Worm (Caenorhabditis elegans): ENCODE results near the gene knl-1.

The knl-1 gene

DNA sequence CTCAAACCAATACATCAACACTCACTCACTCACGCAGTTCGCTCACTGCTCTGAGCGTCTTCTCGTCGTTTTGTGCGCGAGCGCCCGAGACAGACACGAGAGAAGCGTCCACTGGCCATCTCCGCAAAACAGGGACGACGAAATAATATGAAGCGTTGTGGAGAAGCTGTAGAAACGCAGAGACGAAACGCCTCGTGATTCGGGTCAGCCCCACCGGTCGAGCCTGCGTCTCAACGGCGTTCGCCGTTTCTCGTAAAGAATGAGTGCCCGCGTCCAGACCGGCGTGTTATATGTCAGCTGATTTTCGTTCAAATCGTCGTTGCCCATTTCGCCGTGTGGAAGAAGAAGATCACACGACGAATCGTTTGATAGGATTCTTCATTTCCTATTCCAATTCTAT, 22.9 kb upstream of the knl-1 start, which contains the start of gene fbxl-1 (continued):
- TF ChIP-seq ekl-4 (GFP tag; IDR thresholded peaks at IDR 0.05) (peak; percentile 49; the same call in 1 of the 2 replicates), egl-44 (GFP tag; IDR thresholded peaks at IDR 0.05) (peak; percentile 58; the same call in 1 of the 2 replicates), ztf-6 (GFP tag; IDR thresholded peaks at IDR 0.05) (no peak), Y67H2A.10 (GFP tag; conservative IDR thresholded peaks at IDR 0.05) (peak; percentile 44; the same call in 1 of the 2 replicates)

DNA sequence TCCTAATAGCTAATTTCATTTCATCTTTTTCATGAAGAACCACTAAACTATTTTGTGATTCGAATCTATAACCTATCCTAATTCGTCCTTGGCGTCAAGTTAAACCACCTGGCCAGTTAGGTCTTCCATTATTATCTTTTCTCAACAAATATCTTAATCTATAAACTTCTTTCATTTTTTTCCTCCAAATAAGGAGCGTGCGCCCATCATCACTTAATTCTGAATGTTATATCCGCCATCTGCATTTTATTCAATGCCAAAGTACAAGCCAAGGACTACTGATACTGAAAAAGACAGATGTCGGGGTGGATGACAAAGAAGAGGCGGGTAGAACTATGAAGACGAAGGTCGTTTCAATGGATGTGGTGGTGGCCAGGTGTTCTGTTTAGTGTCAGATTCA, 21.5 kb upstream of the knl-1 start:
- 0 out of 2 replicates have a peak, but pooled peaks have one; percentile 8 for TF ChIP-seq pbrm-1 (GFP tag; IDR thresholded peaks at IDR 0.05)
- no peak for TF ChIP-seq madf-3 (GFP tag; IDR thresholded peaks at IDR 0.05)

ce11 chrIII:8229480-8229879, 21.0 kb upstream of the knl-1 start:
- TF ChIP-seq mcd-1 (GFP tag; IDR thresholded peaks at IDR 0.05) (no peak), ama-1 (optimal IDR thresholded peaks at IDR 0.05) (no peak), ama-1 (GFP tag; optimal IDR thresholded peaks at IDR 0.05) (no peak), egrh-3 (GFP tag; IDR thresholded peaks at IDR 0.05) (no peak), ceh-58 (GFP tag; IDR thresholded peaks at IDR 0.05) (0 out of 2 replicates have a peak, but pooled peaks have one; percentile 65), sdz-38 (tag; optimal IDR thresholded peaks at IDR 0.05) (no peak)

- no peak for TF ChIP-seq ztf-22 (GFP tag; optimal IDR thresholded peaks at IDR 0.05)
- no peak for TF ChIP-seq nfya-2 (GFP tag; IDR thresholded peaks at IDR 0.05)
- TF ChIP-seq nfyb-1 (GFP tag; IDR thresholded peaks at IDR 0.05), result 0 out of 2 replicates have a peak, but pooled peaks have one; percentile 47
- TF ChIP-seq ekl-4 (GFP tag; IDR thresholded peaks at IDR 0.05), result no peak
- TF ChIP-seq ztf-18 (tag; optimal IDR thresholded peaks at IDR 0.05), result no peak
- TF ChIP-seq ztf-6 (GFP tag; IDR thresholded peaks at IDR 0.05), result no peak
- TF ChIP-seq ztf-25 (GFP tag; IDR thresholded peaks at IDR 0.05), result no peak
- peak; percentile 48; the same call in 1 of the 2 replicates for TF ChIP-seq cebp-1 (GFP tag; IDR thresholded peaks at IDR 0.05)
- peak; percentile 50 for TF ChIP-seq cebp-1 (tag; optimal IDR thresholded peaks at IDR 0.05)
- TF ChIP-seq pha-4 (tag; optimal IDR thresholded peaks at IDR 0.05), result no peak
- peak; percentile 56 for TF ChIP-seq ama-1 (optimal IDR thresholded peaks at IDR 0.05)
- TF ChIP-seq ama-1 (GFP tag; optimal IDR thresholded peaks at IDR 0.05), result no peak
These were observed 17.8 kb upstream of the knl-1 start, which contains the start of gene henn-1 for ce11 chrIII:8232634-8233033. henn-1 (plus strand) TSS chrIII:8232651.

ce11 chrIII:8235358-8235757, 15.1 kb upstream of the knl-1 start, which contains the start of gene C02F5.14:
C02F5.14 (minus strand) TSS chrIII:8235514.
- TF ChIP-seq nfya-2 (GFP tag; IDR thresholded peaks at IDR 0.05) (no peak), tbp1 (GFP tag; optimal IDR thresholded peaks at IDR 0.05) (no peak), T26A5.8 (tag; optimal IDR thresholded peaks at IDR 0.05) (no peak), rpc-1 (optimal IDR thresholded peaks at IDR 0.05) (no peak), rpc-1 (tag; optimal IDR thresholded peaks at IDR 0.05) (no peak), F57A8.1 (GFP tag; optimal IDR thresholded peaks at IDR 0.05) (no peak), madf-8 (GFP tag; conservative IDR thresholded peaks at IDR 0.05) (no peak), lsl-1 (GFP tag; optimal IDR thresholded peaks at IDR 0.05) (no peak)

- TF ChIP-seq lsy-27 (tag; optimal IDR thresholded peaks at IDR 0.05; ENCODE audit: borderline replicate concordance, insufficient read depth) (no peak), F39B2.1 (GFP tag; IDR thresholded peaks at IDR 0.05) (no peak), bed-1 (GFP tag; IDR thresholded peaks at IDR 0.05) (no peak), lin-54 (GFP tag; optimal IDR thresholded peaks at IDR 0.05) (no peak), hmg-1.2 (GFP tag; IDR thresholded peaks at IDR 0.05) (no peak), somi-1 (GFP tag; optimal IDR thresholded peaks at IDR 0.05) (no peak)
These were observed 14.6 kb upstream of the knl-1 start, which contains the start of gene C02F5.5 for ce11 chrIII:8235880-8236279. C02F5.5 (plus strand) TSS chrIII:8236180.

Data from whole organism, young adult.